Fruit fly (Drosophila melanogaster) whole organism, prepupa: ENCODE measurements around the gene Argl.

ENCODE experiments used
- CG1621 ChIP-seq: fragments of 200-800 bp; sonication (Bioruptor generic); optimal IDR thresholded peaks from 3 replicates; lab custom pipeline; 2018; ENCODE audit warnings: missing biosample characterization, mild to moderate bottlenecking, missing genetic modification characterization
- CG6808 ChIP-seq: fragments of 200-800 bp; sonication (Bioruptor generic); optimal IDR thresholded peaks from 3 replicates; lab custom pipeline; 2017; ENCODE audit warnings: missing biosample characterization, missing genetic modification characterization, mild to moderate bottlenecking, moderate library complexity, missing genetic modification reagents
- CG7368 ChIP-seq: fragments of 200-800 bp; sonication (Bioruptor generic); optimal IDR thresholded peaks from 3 replicates; lab custom pipeline; 2016; ENCODE audit warnings: missing biosample characterization, missing genetic modification characterization
- pdm3 ChIP-seq: fragments of 200-800 bp; sonication (Bioruptor generic); optimal IDR thresholded peaks from 3 replicates; lab custom pipeline; 2016; ENCODE audit warnings: missing biosample characterization, missing genetic modification characterization

Argl gene

dm6 chr2L:8891140-8891539 lies 50.8 kb downstream of the Argl start, which contains the start of gene CG42713:
CG42713 (plus strand) TSS chr2L:8891440.
- no peak for TF ChIP-seq pdm3 (GFP tag; lab: Kevin White, UChicago)
- TF ChIP-seq CG6808 (GFP tag; lab: Kevin White, UChicago) = no peak
- TF ChIP-seq CG7368 (GFP tag; lab: Kevin White, UChicago) = no peak
- no peak for TF ChIP-seq CG1621 (tag; lab: Kevin White, UChicago)
